Fruit fly (Drosophila melanogaster): ENCODE measurements around the gene CG14983.

The CG14983 gene

DNA sequence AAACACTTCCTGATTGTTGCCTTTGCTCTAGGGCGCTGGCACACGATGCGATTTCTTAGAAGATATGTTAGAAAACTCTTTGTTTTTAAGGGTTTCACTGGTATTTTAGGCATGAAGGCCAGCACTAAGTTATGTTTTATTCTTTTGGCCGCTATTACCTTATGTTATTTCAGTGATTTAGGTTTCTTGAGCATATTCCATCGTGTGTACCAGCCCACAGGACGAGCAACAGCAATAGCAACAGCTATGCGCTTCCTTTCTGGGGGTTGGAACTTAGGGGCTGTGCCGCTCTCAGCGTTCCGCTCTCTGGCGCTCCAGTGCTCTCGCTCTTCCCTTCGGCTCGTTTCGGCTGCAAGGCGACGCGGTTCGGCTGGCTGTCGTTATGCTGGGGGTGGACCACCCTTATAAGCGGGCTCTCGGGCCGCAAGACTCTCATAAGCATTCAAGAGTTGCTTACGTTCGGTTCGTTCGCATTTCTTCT lies 34.4 kb upstream of the CG14983 start, which contains the start of gene scrt (continued):
- TF ChIP-seq CG17568 (GFP tag; optimal IDR thresholded peaks at IDR 0.05) (no peak), kay (GFP tag; optimal IDR thresholded peaks at IDR 0.05) (peak; percentile 3), usp (GFP tag; optimal IDR thresholded peaks at IDR 0.05) (no peak), Deaf1 (tag; optimal IDR thresholded peaks at IDR 0.05) (peak; percentile 97), CG12744 (GFP tag; optimal IDR thresholded peaks at IDR 0.05) (no peak), pb (GFP tag; optimal IDR thresholded peaks at IDR 0.05) (no peak), CG2678 (tag; optimal IDR thresholded peaks at IDR 0.05) (no peak), Sox100B (GFP tag; optimal IDR thresholded peaks at IDR 0.05) (no peak), btn (GFP tag; optimal IDR thresholded peaks at IDR 0.05) (no peak), sim (GFP tag; IDR thresholded peaks at IDR 0.05) (no peak), vnd (GFP tag; IDR thresholded peaks at IDR 0.05; ENCODE audit: partially characterized antibody) (peak; percentile 67; the same call in 2 of the 3 replicates), Spps (tag; optimal IDR thresholded peaks at IDR 0.05) (no peak), BtbVII (GFP tag; optimal IDR thresholded peaks at IDR 0.05) (peak; percentile 28), cwo (GFP tag; optimal IDR thresholded peaks at IDR 0.05) (no peak), chm (GFP tag; IDR thresholded peaks at IDR 0.05) (no peak), CG14965 (GFP tag; optimal IDR thresholded peaks at IDR 0.05; ENCODE audit: borderline replicate concordance) (no peak), Hr78 (GFP tag; optimal IDR thresholded peaks at IDR 0.05) (no peak), ken (GFP tag; IDR thresholded peaks at IDR 0.05) (0 out of 3 replicates have a peak, but pooled peaks have one; percentile 59), CG15514 (GFP tag; optimal IDR thresholded peaks at IDR 0.05) (no peak), CG1024 (GFP tag; IDR thresholded peaks at IDR 0.05) (no peak), CG9727 (GFP tag; optimal IDR thresholded peaks at IDR 0.05) (peak; percentile 86), HLH3B (GFP tag; IDR thresholded peaks at IDR 0.05) (0 out of 2 replicates have a peak, but pooled peaks have one; percentile 35), p53 (GFP tag; optimal IDR thresholded peaks at IDR 0.05) (no peak), dimm (GFP tag; IDR thresholded peaks at IDR 0.05) (no peak), tx (GFP tag; optimal IDR thresholded peaks at IDR 0.05) (no peak), CG10979 (tag; optimal IDR thresholded peaks at IDR 0.05) (peak; percentile 91), Hmr (GFP tag; optimal IDR thresholded peaks at IDR 0.05) (peak; percentile 66), Xbp1 (GFP tag; optimal IDR thresholded peaks at IDR 0.05) (peak; percentile 38), CG34422 (GFP tag; IDR thresholded peaks at IDR 0.05) (no peak), Fer2 (tag; optimal IDR thresholded peaks at IDR 0.05) (no peak), CG11247 (GFP tag; IDR thresholded peaks at IDR 0.05) (no peak), CG2875 (GFP tag; optimal IDR thresholded peaks at IDR 0.05) (no peak), CG5953 (GFP tag; IDR thresholded peaks at IDR 0.05) (no peak; the same call in 1 of the 2 replicates), sna (GFP tag; IDR thresholded peaks at IDR 0.05; ENCODE audit: partially characterized antibody) (peak; percentile 66), CG7372 (GFP tag; IDR thresholded peaks at IDR 0.05) (no peak), ewg (GFP tag; optimal IDR thresholded peaks at IDR 0.05) (peak; percentile 37), Bgb (GFP tag; IDR thresholded peaks at IDR 0.05; ENCODE audit: partially characterized antibody) (no peak), pros (GFP tag; optimal IDR thresholded peaks at IDR 0.05) (peak; percentile 24), CG2129 (GFP tag; IDR thresholded peaks at IDR 0.05; ENCODE audit: partially characterized antibody) (no peak), Nf-YB (GFP tag; optimal IDR thresholded peaks at IDR 0.05) (peak; percentile 9), Lim3 (GFP tag; IDR thresholded peaks at IDR 0.05) (0 out of 2 replicates have a peak, but pooled peaks have one; percentile 32), CG11456 (GFP tag; IDR thresholded peaks at IDR 0.05) (no peak), disco-r (GFP tag; optimal IDR thresholded peaks at IDR 0.05) (no peak), Doc2 (GFP tag; IDR thresholded peaks at IDR 0.05) (no peak), D19B (GFP tag; optimal IDR thresholded peaks at IDR 0.05) (no peak), sens-2 (GFP tag; IDR thresholded peaks at IDR 0.05) (no peak), CG7271 (tag; optimal IDR thresholded peaks at IDR 0.05) (no peak), Mad (GFP tag; optimal IDR thresholded peaks at IDR 0.05) (no peak), bab2 (GFP tag; optimal IDR thresholded peaks at IDR 0.05) (peak; percentile 5), Asciz (GFP tag; optimal IDR thresholded peaks at IDR 0.05) (no peak)
